Worm (Caenorhabditis elegans) whole organism, L4 larva: ENCODE data around the gene npr-13.
"Not testable (repeated sequence)": the region's sequence is repeated elsewhere in the genome, so short reads cannot be mapped to it uniquely, and the experiment has no call there.

Experiments
- D1046.2 ChIP-seq: fragments of 200-800 bp; sonication (Bioruptor generic); IDR thresholded peaks from 2 replicates; pipeline ENCODE4 v1.3.6; 2022; ENCODE audit warnings: missing genetic modification characterization, missing compliant biosample characterization
- T20F7.1 ChIP-seq: fragments of 200-800 bp; sonication (Bioruptor generic); optimal IDR thresholded peaks from 2 replicates; lab custom pipeline; 2018; ENCODE audit warnings: mild to moderate bottlenecking, missing genetic modification characterization, missing compliant biosample characterization
- T26A8.4 ChIP-seq: fragments of 200-800 bp; sonication (Bioruptor generic); IDR thresholded peaks from 2 replicates; pipeline ENCODE4 v1.3.6; 2022; ENCODE audit warnings: missing genetic modification characterization, missing compliant biosample characterization
- Y48G9A.11 ChIP-seq: fragments of 200-800 bp; sonication (Bioruptor generic); IDR thresholded peaks from 2 replicates; pipeline ENCODE4 v1.3.6; 2022; ENCODE audit warnings: missing genetic modification reagents, missing genetic modification characterization, missing compliant biosample characterization
- ZK337.2 ChIP-seq: fragments of 200-800 bp; sonication (Bioruptor generic); IDR thresholded peaks from 2 replicates; pipeline ENCODE4 v1.3.6; 2022; ENCODE audit warnings: missing genetic modification reagents, missing genetic modification characterization, missing compliant biosample characterization
- aha-1 ChIP-seq: fragments of 150-350 bp; peaks from one replicate; lab custom pipeline; 2014; ENCODE audit warnings: missing biosample characterization, missing genetic modification characterization
- aly-2 ChIP-seq: sonication (generic microtip); optimal IDR thresholded peaks from 2 replicates; lab custom pipeline; 2018; ENCODE audit warnings: missing biosample characterization, missing genetic modification characterization
- attf-4 ChIP-seq: sonication (generic microtip); optimal IDR thresholded peaks from 3 replicates; lab custom pipeline; 2017; ENCODE audit warnings: missing biosample characterization, missing genetic modification characterization
- ceh-32 ChIP-seq: sonication (generic microtip); optimal IDR thresholded peaks from 2 replicates; lab custom pipeline; 2016; ENCODE audit warnings: mild to moderate bottlenecking, missing genetic modification characterization, missing compliant biosample characterization; ENCODE audit not compliant: poor library complexity
- ceh-44 ChIP-seq: fragments of 200-800 bp; sonication (Bioruptor generic); IDR thresholded peaks from 2 replicates; pipeline ENCODE4 v1.3.6; 2022; ENCODE audit warnings: missing genetic modification reagents, missing genetic modification characterization, missing compliant biosample characterization
- ceh-82 ChIP-seq: sonication (generic microtip); optimal IDR thresholded peaks from 2 replicates; lab custom pipeline; 2017; ENCODE audit warnings: missing biosample characterization, missing genetic modification characterization
- cey-2 ChIP-seq: sonication (generic microtip); optimal IDR thresholded peaks from 3 replicates; lab custom pipeline; 2017; ENCODE audit warnings: missing genetic modification characterization, mild to moderate bottlenecking, missing compliant biosample characterization, antibody characterized with exemption, borderline replicate concordance; ENCODE audit not compliant: insufficient read depth
- daf-8 ChIP-seq: fragments of 200-800 bp; sonication (Bioruptor generic); IDR thresholded peaks from 2 replicates; pipeline ENCODE4 v1.3.6; 2022; ENCODE audit warnings: missing genetic modification characterization, missing compliant biosample characterization
- dmd-6 ChIP-seq: fragments of 200-800 bp; sonication (Bioruptor generic); IDR thresholded peaks from 2 replicates; pipeline ENCODE4 v1.3.6; 2022; ENCODE audit warnings: missing genetic modification reagents, missing genetic modification characterization, missing compliant biosample characterization
- dpl-1 ChIP-seq: fragments of 150-350 bp; optimal IDR thresholded peaks from 2 replicates; lab custom pipeline; 2014; ENCODE audit warnings: missing biosample characterization, missing genetic modification reagents, missing genetic modification characterization
- duxl-1 ChIP-seq: sonication (generic microtip); optimal IDR thresholded peaks from 2 replicates; lab custom pipeline; 2016; ENCODE audit warnings: mild to moderate bottlenecking, missing genetic modification characterization, moderate library complexity, missing compliant biosample characterization; ENCODE audit not compliant: poor library complexity
- dve-1 ChIP-seq: sonication (generic microtip); optimal IDR thresholded peaks from 2 replicates; lab custom pipeline; 2017; ENCODE audit warnings: antibody characterized with exemption, mild to moderate bottlenecking, missing genetic modification characterization, missing compliant biosample characterization; ENCODE audit not compliant: insufficient read depth
- egl-27 ChIP-seq: sonication (generic microtip); optimal IDR thresholded peaks from 3 replicates; lab custom pipeline; 2017; ENCODE audit warnings: missing biosample characterization, missing genetic modification reagents, missing genetic modification characterization
- egl-43 ChIP-seq: fragments of 200-800 bp; sonication (Bioruptor generic); IDR thresholded peaks from 2 replicates; pipeline ENCODE4 v1.3.6; 2022; ENCODE audit warnings: missing genetic modification reagents, missing genetic modification characterization, missing compliant biosample characterization
- gei-8 ChIP-seq: fragments of 200-800 bp; sonication (Bioruptor generic); optimal IDR thresholded peaks from 2 replicates; lab custom pipeline; 2018; ENCODE audit warnings: mild to moderate bottlenecking, missing genetic modification characterization, missing compliant biosample characterization
- hif-1 ChIP-seq, 2 experiments: sonication (generic microtip); optimal IDR thresholded peaks; 2 replicates each; lab custom pipeline; 2016 to 2017; ENCODE audit warnings: missing compliant biosample characterization in 2 of 2, missing genetic modification characterization in 2 of 2, missing genetic modification reagents in 2 of 2, missing genotype in 2 of 2, mild to moderate bottlenecking in 1 of 2
- hlh-11 ChIP-seq: fragments of 200-800 bp; sonication (Bioruptor generic); optimal IDR thresholded peaks from 2 replicates; lab custom pipeline; 2018; ENCODE audit warnings: mild to moderate bottlenecking, missing genetic modification characterization, missing compliant biosample characterization
- hlh-30 ChIP-seq: sonication (generic microtip); optimal IDR thresholded peaks from 2 replicates; lab custom pipeline; 2017; ENCODE audit warnings: antibody characterized with exemption, mild to moderate bottlenecking, missing genetic modification characterization, missing compliant biosample characterization; ENCODE audit not compliant: insufficient read depth
- hmg-1.1 ChIP-seq: fragments of 200-800 bp; sonication (Bioruptor generic); IDR thresholded peaks from 2 replicates; pipeline ENCODE4 v1.3.6; 2022; ENCODE audit warnings: missing genetic modification reagents, missing genetic modification characterization, missing compliant biosample characterization
- lin-1 ChIP-seq: fragments of 200-800 bp; sonication (Bioruptor generic); IDR thresholded peaks from 2 replicates; pipeline ENCODE4 v1.3.6; 2022; ENCODE audit warnings: missing genetic modification reagents, missing genetic modification characterization, missing compliant biosample characterization
- lin-13 ChIP-seq: fragments of 150-350 bp; optimal IDR thresholded peaks from 2 replicates; lab custom pipeline; 2014; ENCODE audit warnings: missing biosample characterization, missing genetic modification reagents, missing genetic modification characterization
- lin-29 ChIP-seq: fragments of 200-800 bp; sonication (Bioruptor generic); IDR thresholded peaks from 2 replicates; pipeline ENCODE4 v1.3.6; 2022; ENCODE audit warnings: missing genetic modification reagents, missing genetic modification characterization, missing compliant biosample characterization
- mdl-1 ChIP-seq, 2 experiments: fragments of 150-350 bp in 1 of 2; sonication (generic microtip) in 1 of 2; optimal IDR thresholded peaks; 2 replicates each; lab custom pipeline; 2014 to 2017; ENCODE audit warnings: missing biosample characterization in 2 of 2, missing genetic modification characterization in 2 of 2
- mdt-29 ChIP-seq: fragments of 200-800 bp; sonication (Bioruptor generic); IDR thresholded peaks from 2 replicates; pipeline ENCODE4 v1.3.6; 2022; ENCODE audit warnings: missing genetic modification reagents, missing genetic modification characterization, missing compliant biosample characterization
- mes-2 ChIP-seq: sonication (generic microtip); optimal IDR thresholded peaks from 2 replicates; lab custom pipeline; 2016; ENCODE audit warnings: missing genotype, mild to moderate bottlenecking, missing genetic modification characterization, missing compliant biosample characterization; ENCODE audit not compliant: poor library complexity, severe bottlenecking
- mxl-2 ChIP-seq: fragments of 200-800 bp; sonication (Bioruptor generic); conservative IDR thresholded peaks from 2 replicates; pipeline ENCODE4 v1.3.6; 2022; ENCODE audit warnings: missing genetic modification reagents, missing genetic modification characterization, missing compliant biosample characterization
- nhr-10 ChIP-seq: fragments of 150-350 bp; optimal IDR thresholded peaks from 2 replicates; lab custom pipeline; 2014; ENCODE audit warnings: missing biosample characterization, missing genetic modification characterization
- nhr-102 ChIP-seq: sonication (generic microtip); optimal IDR thresholded peaks from 2 replicates; lab custom pipeline; 2016; ENCODE audit warnings: mild to moderate bottlenecking, missing genetic modification characterization, moderate library complexity, missing compliant biosample characterization
- nhr-11 ChIP-seq: fragments of 150-350 bp; optimal IDR thresholded peaks from 2 replicates; lab custom pipeline; 2014; ENCODE audit warnings: missing biosample characterization, missing genetic modification characterization
- nhr-111 ChIP-seq: fragments of 200-800 bp; sonication (Bioruptor generic); optimal IDR thresholded peaks from 2 replicates; lab custom pipeline; 2018; ENCODE audit warnings: mild to moderate bottlenecking, missing genetic modification characterization, missing compliant biosample characterization
- nhr-25 ChIP-seq: sonication (generic microtip); optimal IDR thresholded peaks from 2 replicates; lab custom pipeline; 2017; ENCODE audit warnings: missing genetic modification characterization, mild to moderate bottlenecking, missing compliant biosample characterization, antibody characterized with exemption, moderate library complexity, borderline replicate concordance; ENCODE audit not compliant: insufficient read depth
- nhr-28 ChIP-seq: fragments of 150-350 bp; optimal IDR thresholded peaks from 2 replicates; lab custom pipeline; 2014; ENCODE audit warnings: missing biosample characterization, missing genetic modification characterization
- nhr-41 ChIP-seq: fragments of 200-800 bp; sonication (Bioruptor generic); IDR thresholded peaks from 2 replicates; pipeline ENCODE4 v1.3.6; 2022; ENCODE audit warnings: missing genetic modification reagents, missing genetic modification characterization, missing compliant biosample characterization
- nhr-42 ChIP-seq: fragments of 200-800 bp; sonication (Bioruptor generic); IDR thresholded peaks from 2 replicates; pipeline ENCODE4 v1.3.6; 2022; ENCODE audit warnings: missing genetic modification characterization, missing compliant biosample characterization
- nhr-6 ChIP-seq: fragments of 150-350 bp; optimal IDR thresholded peaks from 2 replicates; lab custom pipeline; 2014; ENCODE audit warnings: missing biosample characterization, missing genetic modification characterization
- rbr-2 ChIP-seq: sonication (generic microtip); optimal IDR thresholded peaks from 2 replicates; lab custom pipeline; 2016; ENCODE audit warnings: missing genotype, missing genetic modification characterization, missing compliant biosample characterization
- snpc-4 ChIP-seq: fragments of 150-350 bp; optimal IDR thresholded peaks from 2 replicates; lab custom pipeline; 2014; ENCODE audit warnings: missing biosample characterization, missing genetic modification characterization
- spr-3 ChIP-seq: fragments of 200-800 bp; sonication (Bioruptor generic); optimal IDR thresholded peaks from 2 replicates; lab custom pipeline; 2018; ENCODE audit warnings: mild to moderate bottlenecking, missing genetic modification characterization, missing compliant biosample characterization
- unc-62 ChIP-seq, 3 experiments: fragments of 150-350 bp in 1 of 3; sonication (generic microtip); optimal IDR thresholded peaks in 2 of 3; peaks in 1 of 3; 1 replicate in 1 of 3; 2 replicates in 2 of 3; lab custom pipeline; 2014 to 2017; ENCODE audit warnings: missing biosample characterization in 3 of 3, missing genetic modification characterization in 3 of 3, missing genetic modification reagents in 3 of 3, missing genotype in 1 of 3
- vab-7 ChIP-seq: fragments of 200-800 bp; sonication (Bioruptor generic); IDR thresholded peaks from 2 replicates; pipeline ENCODE4 v1.3.6; 2022; ENCODE audit warnings: missing genetic modification reagents, missing genetic modification characterization, missing compliant biosample characterization
- zag-1 ChIP-seq: fragments of 150-350 bp; optimal IDR thresholded peaks from 2 replicates; lab custom pipeline; 2014; ENCODE audit warnings: missing biosample characterization, missing genetic modification characterization
- zfp-3 ChIP-seq: fragments of 200-800 bp; sonication (Bioruptor generic); conservative IDR thresholded peaks from 2 replicates; pipeline ENCODE4 v1.3.6; 2022; ENCODE audit warnings: missing genetic modification reagents, missing genetic modification characterization, missing compliant biosample characterization

The npr-13 gene

ce11 chrV:14876724-14877123 lies 18.3 kb upstream of the npr-13 start, which contains the start of gene ZC412.10:
Gene ZC412.10, minus strand, starts transcription at chrV:14876824.
- not testable (repeated sequence) for TF ChIP-seq gei-8 (GFP tag; lab: Kevin White, UChicago); nhr-25 (tag; lab: Kevin White, UChicago); dpl-1 (GFP tag; lab: Kevin White, UChicago)
- TF ChIP-seq, all 104 proteins: peak for 0; not testable (repeated sequence) for 104

ce11 chrV:14876257-14876656 lies 17.9 kb upstream of the npr-13 start:
- no peak for TF ChIP-seq zfp-3 (GFP tag; lab: Robert Waterston, UW)
- no peak for TF ChIP-seq aly-2 (tag; lab: Kevin White, UChicago)
- no peak for TF ChIP-seq nhr-6
- TF ChIP-seq hlh-30 (tag; lab: Kevin White, UChicago): peak; percentile 18
- no peak for TF ChIP-seq nhr-10
- TF ChIP-seq nhr-41 (GFP tag; lab: Robert Waterston, UW): no peak
- no peak for TF ChIP-seq mdl-1 (tag; optimal IDR thresholded peaks at IDR 0.05; lab: Kevin White, UChicago)
- TF ChIP-seq ceh-82 (tag; lab: Kevin White, UChicago): no peak
- TF ChIP-seq dmd-6: peak; percentile 38
- peak; percentile 63 for TF ChIP-seq duxl-1
- no peak for TF ChIP-seq lin-1
- TF ChIP-seq dve-1: no peak
- peak; percentile 35 for TF ChIP-seq rbr-2 (tag; lab: Kevin White, UChicago)
- peak; percentile 77 for TF ChIP-seq egl-43 (GFP tag; lab: Robert Waterston, UW)
- TF ChIP-seq T26A8.4 (GFP tag; lab: Robert Waterston, UW): peak; percentile 44; the same call in 1 of the 2 replicates
- peak; percentile 93 for TF ChIP-seq aha-1 (tag; lab: Kevin White, UChicago)
- TF ChIP-seq ceh-32 (tag; lab: Kevin White, UChicago): no peak
- no peak for TF ChIP-seq spr-3
- no peak for TF ChIP-seq nhr-111 (GFP tag; lab: Kevin White, UChicago)
- 0 out of 2 replicates have a peak, but pooled peaks have one; percentile 17 for TF ChIP-seq Y48G9A.11
- no peak for TF ChIP-seq lin-13 (GFP tag; lab: Kevin White, UChicago)
- no peak for TF ChIP-seq hif-1 (tag; optimal IDR thresholded peaks at IDR 0.05; lab: Kevin White, UChicago)
- TF ChIP-seq daf-8: no peak
- no peak for TF ChIP-seq zag-1 (tag; lab: Kevin White, UChicago)
- peak; percentile 74 for TF ChIP-seq hmg-1.1 (GFP tag; lab: Robert Waterston, UW)
- TF ChIP-seq mdt-29 (GFP tag; lab: Robert Waterston, UW): peak; percentile 53; the same call in 1 of the 2 replicates
- no peak for TF ChIP-seq T20F7.1 (GFP tag; lab: Kevin White, UChicago)
- TF ChIP-seq mes-2 (tag; lab: Kevin White, UChicago): peak; percentile 85
- peak; percentile 91 for TF ChIP-seq snpc-4 (tag; lab: Kevin White, UChicago)
- no peak for TF ChIP-seq cey-2 (tag; lab: Kevin White, UChicago)
- no peak for TF ChIP-seq unc-62 (GFP tag; optimal IDR thresholded peaks at IDR 0.05 in 1 of 2; lab: Kevin White, UChicago)
- TF ChIP-seq unc-62 (tag; optimal IDR thresholded peaks at IDR 0.05; lab: Kevin White, UChicago): no peak
- no peak for TF ChIP-seq egl-27 (tag; lab: Kevin White, UChicago)
- no peak for TF ChIP-seq D1046.2 (GFP tag; lab: Robert Waterston, UW)
- peak; percentile 69; the same call in 1 of the 2 replicates for TF ChIP-seq ceh-44 (GFP tag; lab: Robert Waterston, UW)
- TF ChIP-seq ZK337.2 (GFP tag; lab: Robert Waterston, UW): peak; percentile 63; the same call in 1 of the 2 replicates
- TF ChIP-seq nhr-11: no peak
- peak; percentile 46 for TF ChIP-seq hlh-11 (tag; lab: Kevin White, UChicago)
- TF ChIP-seq mxl-2: 0 out of 2 replicates have a peak, but pooled peaks have one; percentile 14
- no peak for TF ChIP-seq attf-4
- TF ChIP-seq lin-29 (GFP tag; lab: Robert Waterston, UW): no peak
- TF ChIP-seq nhr-42 (GFP tag; lab: Robert Waterston, UW): 0 out of 2 replicates have a peak, but pooled peaks have one; percentile 14
- TF ChIP-seq nhr-102 (tag; lab: Kevin White, UChicago): no peak
- peak; percentile 30 for TF ChIP-seq nhr-28 (tag; lab: Kevin White, UChicago)
- TF ChIP-seq vab-7 (GFP tag; lab: Robert Waterston, UW): peak; percentile 48; the same call in 1 of the 2 replicates
